Fruit fly (Drosophila melanogaster): ENCODE results near the gene CG42762.

Gene CG42762

DNA sequence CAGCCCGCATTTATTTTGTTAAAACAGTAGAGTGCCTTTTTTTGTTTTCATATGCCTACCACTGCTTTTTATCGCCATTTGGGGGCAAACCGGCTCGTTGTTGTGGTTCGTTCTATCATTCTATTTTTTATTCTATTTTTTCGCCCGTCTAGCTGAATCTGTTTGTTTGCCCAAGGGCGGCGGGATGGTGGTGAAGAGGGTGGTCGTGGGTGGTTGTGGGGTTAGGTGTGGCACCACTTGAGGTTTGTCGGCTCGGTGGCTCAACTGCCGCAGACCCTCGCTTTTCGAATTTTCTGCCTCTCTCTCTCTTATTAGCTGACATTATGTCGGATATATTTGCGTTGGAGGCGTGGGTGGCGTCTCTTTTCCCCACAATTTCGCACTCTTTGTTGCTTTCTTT is 27.7 kb upstream of the CG42762 start (continued):
- peak; percentile 78 for TF ChIP-seq Med (GFP tag)
- TF ChIP-seq GATAe (GFP tag; conservative IDR thresholded peaks at IDR 0.05): no peak
- TF ChIP-seq Jarid2 (GFP tag; optimal IDR thresholded peaks at IDR 0.05): no peak
- TF ChIP-seq wdn (GFP tag; IDR thresholded peaks at IDR 0.05): no peak
- TF ChIP-seq PHDP (tag; optimal IDR thresholded peaks at IDR 0.05): no peak
- no peak for TF ChIP-seq CG12744 (GFP tag; optimal IDR thresholded peaks at IDR 0.05)
- peak; percentile 79; the same call in 2 of the 3 replicates for TF ChIP-seq sr (GFP tag; IDR thresholded peaks at IDR 0.05)
- TF ChIP-seq CG3407 (GFP tag; optimal IDR thresholded peaks at IDR 0.05): no peak
- TF ChIP-seq fd96Cb (tag; optimal IDR thresholded peaks at IDR 0.05): no peak
- no peak for TF ChIP-seq Oaz (GFP tag; IDR thresholded peaks at IDR 0.05)
- peak; percentile 2 for TF ChIP-seq B-H2 (GFP tag; optimal IDR thresholded peaks at IDR 0.05)
- no peak for TF ChIP-seq nerfin-1 (tag; optimal IDR thresholded peaks at IDR 0.05)
- no peak for TF ChIP-seq CG14014 (GFP tag; IDR thresholded peaks at IDR 0.05)
- no peak for TF ChIP-seq Hr3 (GFP tag; optimal IDR thresholded peaks at IDR 0.05)
- TF ChIP-seq ftz-f1 (GFP tag; optimal IDR thresholded peaks at IDR 0.05): peak; percentile 69
- no peak for TF ChIP-seq esg (GFP tag; conservative IDR thresholded peaks at IDR 0.05)
- no peak for TF ChIP-seq ERR (GFP tag; optimal IDR thresholded peaks at IDR 0.05)
- no peak for TF ChIP-seq CG30431 (GFP tag; optimal IDR thresholded peaks at IDR 0.05)
- TF ChIP-seq schlank (tag; optimal IDR thresholded peaks at IDR 0.05): peak; percentile 11
- TF ChIP-seq CG15011 (GFP tag; optimal IDR thresholded peaks at IDR 0.05): no peak
- no peak for TF ChIP-seq CG9215 (GFP tag; IDR thresholded peaks at IDR 0.05)
- no peak for TF ChIP-seq ATbp (GFP tag; optimal IDR thresholded peaks at IDR 0.05)
- TF ChIP-seq Deaf1 (tag; optimal IDR thresholded peaks at IDR 0.05): no peak
- no peak for TF ChIP-seq CkIIα-i1 (GFP tag; IDR thresholded peaks at IDR 0.05)
- TF ChIP-seq CG6854 (GFP tag; optimal IDR thresholded peaks at IDR 0.05): no peak
- TF ChIP-seq sob (GFP tag; IDR thresholded peaks at IDR 0.05): no peak
- TF ChIP-seq Mes4 (GFP tag; optimal IDR thresholded peaks at IDR 0.05): no peak
- peak; percentile 79 for TF ChIP-seq gcm (GFP tag; optimal IDR thresholded peaks at IDR 0.05)
- peak; percentile 37 for TF ChIP-seq mirr (GFP tag; optimal IDR thresholded peaks at IDR 0.05)
- TF ChIP-seq CG1832 (GFP tag; optimal IDR thresholded peaks at IDR 0.05): no peak
- TF ChIP-seq CG10565 (GFP tag; optimal IDR thresholded peaks at IDR 0.05): no peak
- TF ChIP-seq CG17186 (GFP tag; optimal IDR thresholded peaks at IDR 0.05): no peak
- TF ChIP-seq cato (GFP tag; optimal IDR thresholded peaks at IDR 0.05; ENCODE audit: borderline replicate concordance): no peak
- no peak for TF ChIP-seq ap (GFP tag; IDR thresholded peaks at IDR 0.05)
- TF ChIP-seq wek (GFP tag; optimal IDR thresholded peaks at IDR 0.05): no peak
- no peak for TF ChIP-seq CG5245 (GFP tag; optimal IDR thresholded peaks at IDR 0.05)
- TF ChIP-seq kah (GFP tag; optimal IDR thresholded peaks at IDR 0.05): no peak
- no peak for TF ChIP-seq Hr78 (GFP tag; optimal IDR thresholded peaks at IDR 0.05)
- no peak for TF ChIP-seq Abd-B (GFP tag; optimal IDR thresholded peaks at IDR 0.05)
- TF ChIP-seq CG2199 (GFP tag; IDR thresholded peaks at IDR 0.05): no peak
- 0 out of 2 replicates have a peak, but pooled peaks have one; percentile 7 for TF ChIP-seq Rfx (GFP tag; IDR thresholded peaks at IDR 0.05)
- TF ChIP-seq CG4730 (GFP tag; IDR thresholded peaks at IDR 0.05): no peak
- no peak for TF ChIP-seq lbe (GFP tag; optimal IDR thresholded peaks at IDR 0.05)
- no peak for TF ChIP-seq CG6254 (GFP tag; optimal IDR thresholded peaks at IDR 0.05)
- TF ChIP-seq sna (GFP tag; IDR thresholded peaks at IDR 0.05; ENCODE audit: partially characterized antibody): no peak
- TF ChIP-seq lab (GFP tag; optimal IDR thresholded peaks at IDR 0.05): no peak
- TF ChIP-seq klu (GFP tag; IDR thresholded peaks at IDR 0.05): peak; percentile 49
- TF ChIP-seq rib (GFP tag; IDR thresholded peaks at IDR 0.05): peak; percentile 73; the same call in 1 of the 2 replicates
- no peak for TF ChIP-seq insv (GFP tag; optimal IDR thresholded peaks at IDR 0.05)
- no peak for TF ChIP-seq wor (GFP tag; IDR thresholded peaks at IDR 0.05)
- TF ChIP-seq CG12299 (tag; optimal IDR thresholded peaks at IDR 0.05): no peak
